Worm (Caenorhabditis elegans) whole organism, L1 larva: ENCODE results near the gene W02H3.3.

ENCODE experiments used
- alr-1 ChIP-seq: fragments of 200-800 bp; sonication (Bioruptor generic); optimal IDR thresholded peaks from 2 replicates; lab custom pipeline; 2018; ENCODE audit warnings: borderline replicate concordance, mild to moderate bottlenecking, missing genetic modification characterization, missing compliant biosample characterization
- efl-1 ChIP-seq, 4 experiments: fragments of 150-350 bp; optimal IDR thresholded peaks in 3 of 4; peaks in 1 of 4; 1 replicate in 1 of 4; 2 replicates in 3 of 4; lab custom pipeline; 2014; ENCODE audit warnings: missing biosample characterization in 2 of 4, missing genetic modification characterization in 2 of 4, missing genetic modification reagents in 2 of 4
- fkh-10 ChIP-seq: sonication (generic microtip); optimal IDR thresholded peaks from 2 replicates; lab custom pipeline; 2017; ENCODE audit warnings: missing biosample characterization, missing genetic modification reagents, missing genetic modification characterization
- fos-1 ChIP-seq: fragments of 150-350 bp; optimal IDR thresholded peaks from 2 replicates; lab custom pipeline; 2014; ENCODE audit warnings: missing biosample characterization, missing genetic modification characterization
- lin-39 ChIP-seq: fragments of 150-350 bp; optimal IDR thresholded peaks from 2 replicates; lab custom pipeline; 2014; ENCODE audit warnings: missing biosample characterization, missing genetic modification reagents, missing genetic modification characterization
- lir-3 ChIP-seq: sonication (generic microtip); optimal IDR thresholded peaks from 2 replicates; lab custom pipeline; 2016; ENCODE audit warnings: mild to moderate bottlenecking, missing genetic modification characterization, moderate library complexity, missing compliant biosample characterization; ENCODE audit not compliant: poor library complexity
- nhr-11 ChIP-seq: fragments of 150-350 bp; optimal IDR thresholded peaks from 2 replicates; lab custom pipeline; 2014; ENCODE audit warnings: missing biosample characterization, missing genetic modification characterization
- nhr-28 ChIP-seq: fragments of 150-350 bp; optimal IDR thresholded peaks from 2 replicates; lab custom pipeline; 2014; ENCODE audit warnings: missing biosample characterization, missing genetic modification characterization
- rnt-1 ChIP-seq: sonication (generic microtip); optimal IDR thresholded peaks from 2 replicates; lab custom pipeline; 2016; ENCODE audit warnings: mild to moderate bottlenecking, missing genetic modification characterization, moderate library complexity, missing compliant biosample characterization
- unc-62 ChIP-seq: fragments of 150-350 bp; optimal IDR thresholded peaks from 2 replicates; lab custom pipeline; 2014; ENCODE audit warnings: missing biosample characterization, missing genetic modification reagents, missing genetic modification characterization
- xbp-1 ChIP-seq: sonication (generic microtip); optimal IDR thresholded peaks from 2 replicates; lab custom pipeline; 2016; ENCODE audit warnings: missing genetic modification characterization, missing compliant biosample characterization
- zag-1 ChIP-seq: fragments of 150-350 bp; optimal IDR thresholded peaks from 2 replicates; lab custom pipeline; 2014; ENCODE audit warnings: missing biosample characterization, missing genetic modification characterization

DNA sequence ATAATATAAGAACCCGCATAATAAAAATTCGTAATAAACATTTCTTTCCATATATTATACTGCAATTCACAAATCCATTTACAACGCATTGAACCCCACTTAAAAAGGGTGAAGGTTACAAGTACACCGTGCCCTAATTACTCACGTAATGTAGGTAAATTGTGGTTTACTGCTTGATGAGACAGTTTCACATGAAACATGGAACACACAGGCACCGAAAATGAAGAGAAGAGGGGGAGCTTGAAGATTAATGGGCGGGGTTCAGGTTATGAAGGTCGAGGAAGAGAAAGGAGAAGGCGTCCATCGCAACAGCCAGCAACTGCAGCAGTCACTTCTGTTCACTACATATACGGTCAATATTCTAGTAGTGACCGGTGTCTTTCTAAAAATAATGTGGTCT lies 38.2 kb downstream of the W02H3.3 start, which contains the start of gene lpr-6:
- TF ChIP-seq lir-3 (tag; lab: Kevin White, UChicago): no peak
- no peak for TF ChIP-seq alr-1 (tag; lab: Kevin White, UChicago)
- no peak for TF ChIP-seq fos-1 (tag; lab: Kevin White, UChicago)
- no peak for TF ChIP-seq rnt-1 (tag; lab: Kevin White, UChicago)
- TF ChIP-seq lin-39 (tag; lab: Kevin White, UChicago): no peak
- no peak for TF ChIP-seq nhr-11 (tag; lab: Kevin White, UChicago)
- TF ChIP-seq unc-62 (GFP tag; lab: Kevin White, UChicago): no peak
- TF ChIP-seq fkh-10 (GFP tag; lab: Kevin White, UChicago): no peak
- TF ChIP-seq zag-1 (tag; lab: Kevin White, UChicago): no peak
- TF ChIP-seq xbp-1 (tag; lab: Kevin White, UChicago): no peak
- TF ChIP-seq nhr-28 (tag; lab: Kevin White, UChicago): no peak
- TF ChIP-seq efl-1 (optimal IDR thresholded peaks at IDR 0.05; lab: Kevin White, UChicago): no peak
- no peak for TF ChIP-seq efl-1 (GFP tag; optimal IDR thresholded peaks at IDR 0.05 in 1 of 2; lab: Kevin White, UChicago)
